Worm (Caenorhabditis elegans): ENCODE results near the gene Y73C8B.3.

ce11 chrV:3159252-3159651 lies 33.8 kb downstream of the Y73C8B.3 start, which contains the start of gene C36C5.12:
- TF ChIP-seq elt-3 (tag; optimal IDR thresholded peaks at IDR 0.05) (no peak), pha-4 (tag; optimal IDR thresholded peaks at IDR 0.05) (no peak), elt-1 (tag; optimal IDR thresholded peaks at IDR 0.05; ENCODE audit: borderline replicate concordance, insufficient read depth) (no peak), blmp-1 (tag; optimal IDR thresholded peaks at IDR 0.05) (no peak), ztf-11 (tag; optimal IDR thresholded peaks at IDR 0.05) (no peak), nhr-28 (tag; optimal IDR thresholded peaks at IDR 0.05) (no peak), mep-1 (tag; optimal IDR thresholded peaks at IDR 0.05) (no peak), tbx-8 (GFP tag; optimal IDR thresholded peaks at IDR 0.05) (no peak), ces-1 (GFP tag; optimal IDR thresholded peaks at IDR 0.05) (no peak)
